Fruit fly (Drosophila melanogaster): ENCODE data around the gene chinmo.

chinmo gene

dm6 chr2L:1615753-1616152, 35.3 kb upstream of the chinmo start (continued):
- TF ChIP-seq Hr51 (GFP tag; optimal IDR thresholded peaks at IDR 0.05) (peak; percentile 34 to 75), CG32772 (GFP tag; IDR thresholded peaks at IDR 0.05) (peak; percentile 55; the same call in 1 of the 2 replicates), CG17912 (GFP tag; optimal IDR thresholded peaks at IDR 0.05) (no peak), Ravus (GFP tag; IDR thresholded peaks at IDR 0.05) (no peak), abd-A (tag; optimal IDR thresholded peaks at IDR 0.05) (peak; percentile 26), zen (tag; optimal IDR thresholded peaks at IDR 0.05) (no peak), PHDP (tag; optimal IDR thresholded peaks at IDR 0.05) (peak; percentile 66), CG31388 (GFP tag; optimal IDR thresholded peaks at IDR 0.05) (no peak), Med (GFP tag) (peak; percentile 89), dan (GFP tag; IDR thresholded peaks at IDR 0.05) (no peak), CG2678 (tag; optimal IDR thresholded peaks at IDR 0.05) (peak; percentile 82), Camta (GFP tag; optimal IDR thresholded peaks at IDR 0.05) (peak; percentile 29), Doc2 (GFP tag; IDR thresholded peaks at IDR 0.05) (no peak), Sry-β (GFP tag; optimal IDR thresholded peaks at IDR 0.05) (no peak), dpn (GFP tag; optimal IDR thresholded peaks at IDR 0.05) (peak; percentile 54 to 64), CG9797 (GFP tag; optimal IDR thresholded peaks at IDR 0.05) (no peak), CG11456 (GFP tag; IDR thresholded peaks at IDR 0.05) (peak; percentile 59; the same call in 2 of the 3 replicates), tna (GFP tag; IDR thresholded peaks at IDR 0.05; ENCODE audit: partially characterized antibody) (no peak), pzg (GFP tag; optimal IDR thresholded peaks at IDR 0.05) (no peak), h (optimal IDR thresholded peaks at IDR 0.05) (no peak), otp (GFP tag; IDR thresholded peaks at IDR 0.05) (peak; percentile 39; the same call in 1 of the 3 replicates), CG12236 (GFP tag; optimal IDR thresholded peaks at IDR 0.05) (no peak), CG6813 (GFP tag; optimal IDR thresholded peaks at IDR 0.05) (peak; percentile 63), Mad (GFP tag; optimal IDR thresholded peaks at IDR 0.05) (peak; percentile 3), CG34422 (GFP tag; IDR thresholded peaks at IDR 0.05) (peak; percentile 73), inv (GFP tag; IDR thresholded peaks at IDR 0.05; ENCODE audit: partially characterized antibody) (no peak), CG2712 (tag; optimal IDR thresholded peaks at IDR 0.05) (peak; percentile 73), ara (GFP tag; IDR thresholded peaks at IDR 0.05) (peak; percentile 52; the same call in 1 of the 2 replicates), CG9932 (GFP tag; IDR thresholded peaks at IDR 0.05) (peak; percentile 46; the same call in 1 of the 2 replicates), CG2129 (GFP tag; IDR thresholded peaks at IDR 0.05; ENCODE audit: partially characterized antibody) (no peak), CG13775 (GFP tag; optimal IDR thresholded peaks at IDR 0.05) (peak; percentile 16), sens-2 (GFP tag; IDR thresholded peaks at IDR 0.05) (0 out of 2 replicates have a peak, but pooled peaks have one; percentile 37), CG8765 (GFP tag; IDR thresholded peaks at IDR 0.05) (no peak; the same call in 1 of the 2 replicates), jumu (GFP tag; optimal IDR thresholded peaks at IDR 0.05) (peak; percentile 60), HmgD (GFP tag; optimal IDR thresholded peaks at IDR 0.05) (no peak), toy (GFP tag; IDR thresholded peaks at IDR 0.05) (no peak), ranshi (GFP tag; IDR thresholded peaks at IDR 0.05) (peak; percentile 65), Stat92E (GFP tag; optimal IDR thresholded peaks at IDR 0.05) (no peak), B-H1 (GFP tag; IDR thresholded peaks at IDR 0.05) (peak; percentile 44; the same call in 2 of the 3 replicates), ftz-f1 (GFP tag; optimal IDR thresholded peaks at IDR 0.05) (no peak), CG12391 (tag; optimal IDR thresholded peaks at IDR 0.05) (peak; percentile 67), CG14667 (GFP tag; IDR thresholded peaks at IDR 0.05) (peak; percentile 69), dmrt11E (tag; optimal IDR thresholded peaks at IDR 0.05) (peak; percentile 0), CG4707 (GFP tag; optimal IDR thresholded peaks at IDR 0.05) (peak; percentile 18), ATbp (GFP tag; optimal IDR thresholded peaks at IDR 0.05) (peak; percentile 76), CG30403 (GFP tag; optimal IDR thresholded peaks at IDR 0.05) (peak; percentile 62), ase (GFP tag; IDR thresholded peaks at IDR 0.05) (peak; percentile 39; the same call in 1 of the 3 replicates), CG7928 (GFP tag; optimal IDR thresholded peaks at IDR 0.05) (no peak), CG5953 (GFP tag; IDR thresholded peaks at IDR 0.05) (no peak; the same call in 1 of the 2 replicates), schlank (tag; optimal IDR thresholded peaks at IDR 0.05) (no peak)
